Worm (Caenorhabditis elegans) whole organism, L2 larva: ENCODE results near the gene sftb-2.
A peak's percentile ranks its signal among the peaks of the same experiment; 100 is the strongest.

Source experiments
- C34F6.9 ChIP-seq: fragments of 150-350 bp; optimal IDR thresholded peaks from 2 replicates; lab custom pipeline; 2014; ENCODE audit warnings: missing biosample characterization, missing genetic modification characterization
- F13H6.1 ChIP-seq: sonication (generic microtip); optimal IDR thresholded peaks from 2 replicates; lab custom pipeline; 2016; ENCODE audit warnings: missing genetic modification characterization, missing compliant biosample characterization
- R02D3.7 ChIP-seq: fragments of 150-350 bp; optimal IDR thresholded peaks from 2 replicates; lab custom pipeline; 2014; ENCODE audit warnings: missing biosample characterization, missing genetic modification characterization
- Y55F3AM.14 ChIP-seq: fragments of 200-800 bp; sonication (Bioruptor generic); optimal IDR thresholded peaks from 2 replicates; lab custom pipeline; 2018; ENCODE audit warnings: mild to moderate bottlenecking, missing genetic modification characterization, missing compliant biosample characterization
- ZK546.5 ChIP-seq: sonication (generic microtip); optimal IDR thresholded peaks from 2 replicates; lab custom pipeline; 2017; ENCODE audit warnings: missing biosample characterization, missing genetic modification characterization
- alr-1 ChIP-seq: fragments of 150-350 bp; optimal IDR thresholded peaks from 2 replicates; lab custom pipeline; 2014; ENCODE audit warnings: missing biosample characterization, missing genetic modification characterization
- aly-2 ChIP-seq: fragments of 150-350 bp; optimal IDR thresholded peaks from 2 replicates; lab custom pipeline; 2014; ENCODE audit warnings: missing biosample characterization, missing genetic modification characterization
- ama-1 ChIP-seq: fragments of 150-350 bp; optimal IDR thresholded peaks from 2 replicates; lab custom pipeline; 2018; ENCODE audit warnings: inconsistent platforms
- blmp-1 ChIP-seq: sonication (generic microtip); optimal IDR thresholded peaks from 2 replicates; lab custom pipeline; 2017; ENCODE audit warnings: missing genetic modification characterization, mild to moderate bottlenecking, missing compliant biosample characterization, antibody characterized with exemption, moderate library complexity; ENCODE audit not compliant: insufficient read depth
- ceh-16 ChIP-seq: fragments of 150-350 bp; optimal IDR thresholded peaks from 2 replicates; lab custom pipeline; 2014; ENCODE audit warnings: missing biosample characterization, missing genetic modification characterization
- ceh-82 ChIP-seq: fragments of 150-350 bp; optimal IDR thresholded peaks from 2 replicates; lab custom pipeline; 2014; ENCODE audit warnings: missing biosample characterization, missing genetic modification characterization
- crh-2 ChIP-seq: sonication (generic microtip); optimal IDR thresholded peaks from 2 replicates; lab custom pipeline; 2017; ENCODE audit warnings: missing biosample characterization, missing genetic modification characterization
- dmd-4 ChIP-seq: sonication (generic microtip); optimal IDR thresholded peaks from 2 replicates; lab custom pipeline; 2017; ENCODE audit warnings: missing biosample characterization, missing genetic modification characterization
- egl-27 ChIP-seq: sonication (generic microtip); optimal IDR thresholded peaks from 3 replicates; lab custom pipeline; 2017; ENCODE audit warnings: missing biosample characterization, missing genetic modification reagents, missing genetic modification characterization
- elt-1 ChIP-seq: fragments of 150-350 bp; optimal IDR thresholded peaks from 2 replicates; lab custom pipeline; 2014; ENCODE audit warnings: missing biosample characterization, missing genetic modification characterization
- elt-3 ChIP-seq: sonication (generic microtip); optimal IDR thresholded peaks from 2 replicates; lab custom pipeline; 2017; ENCODE audit warnings: missing biosample characterization, missing genetic modification characterization
- fos-1 ChIP-seq: fragments of 150-350 bp; optimal IDR thresholded peaks from 2 replicates; lab custom pipeline; 2014; ENCODE audit warnings: missing biosample characterization, missing genetic modification characterization
- gmeb-1 ChIP-seq: fragments of 150-350 bp; optimal IDR thresholded peaks from 2 replicates; lab custom pipeline; 2014; ENCODE audit warnings: missing biosample characterization, missing genetic modification characterization
- lin-13 ChIP-seq: fragments of 150-350 bp; optimal IDR thresholded peaks from 2 replicates; lab custom pipeline; 2014; ENCODE audit warnings: missing biosample characterization, missing genetic modification reagents, missing genetic modification characterization
- lin-39 ChIP-seq: fragments of 150-350 bp; optimal IDR thresholded peaks from 2 replicates; lab custom pipeline; 2014; ENCODE audit warnings: missing biosample characterization, missing genetic modification reagents, missing genetic modification characterization
- lsy-2 ChIP-seq, 2 experiments: fragments of 150-350 bp in 1 of 2; sonication (generic microtip) in 1 of 2; optimal IDR thresholded peaks; 2 replicates each; lab custom pipeline; 2014 to 2017; ENCODE audit warnings: missing biosample characterization in 2 of 2, missing genetic modification characterization in 2 of 2
- mab-5 ChIP-seq: fragments of 150-350 bp; optimal IDR thresholded peaks from 2 replicates; lab custom pipeline; 2014; ENCODE audit warnings: missing biosample characterization, missing genetic modification characterization
- mbf-1 ChIP-seq: sonication (generic microtip); optimal IDR thresholded peaks from 2 replicates; lab custom pipeline; 2017; ENCODE audit warnings: missing biosample characterization, missing genetic modification characterization
- mdl-1 ChIP-seq, 2 experiments: fragments of 150-350 bp in 1 of 2; sonication (generic microtip) in 1 of 2; optimal IDR thresholded peaks; 2 replicates each; lab custom pipeline; 2017; ENCODE audit warnings: missing biosample characterization in 2 of 2, missing genetic modification characterization in 2 of 2
- nhr-10 ChIP-seq: sonication (generic microtip); optimal IDR thresholded peaks from 2 replicates; lab custom pipeline; 2017; ENCODE audit warnings: missing biosample characterization, missing genetic modification characterization
- nhr-11 ChIP-seq: fragments of 150-350 bp; optimal IDR thresholded peaks from 2 replicates; lab custom pipeline; 2014; ENCODE audit warnings: missing biosample characterization, missing genetic modification characterization
- nhr-12 ChIP-seq: fragments of 150-350 bp; optimal IDR thresholded peaks from 2 replicates; lab custom pipeline; 2014; ENCODE audit warnings: missing biosample characterization, missing genetic modification characterization
- nhr-129 ChIP-seq: fragments of 150-350 bp; optimal IDR thresholded peaks from 2 replicates; lab custom pipeline; 2014; ENCODE audit warnings: missing biosample characterization, missing genetic modification characterization
- nhr-21 ChIP-seq: fragments of 150-350 bp; optimal IDR thresholded peaks from 2 replicates; lab custom pipeline; 2014; ENCODE audit warnings: missing biosample characterization, missing genetic modification characterization
- nhr-23 ChIP-seq: fragments of 150-350 bp; optimal IDR thresholded peaks from 2 replicates; lab custom pipeline; 2014; ENCODE audit warnings: missing biosample characterization, missing genetic modification reagents, missing genetic modification characterization
- nhr-237 ChIP-seq: fragments of 150-350 bp; optimal IDR thresholded peaks from 2 replicates; lab custom pipeline; 2014; ENCODE audit warnings: missing biosample characterization, missing genetic modification characterization
- nhr-25 ChIP-seq: fragments of 150-350 bp; sonication (generic microtip); optimal IDR thresholded peaks from 3 replicates; lab custom pipeline; 2014; ENCODE audit warnings: missing biosample characterization, missing genetic modification characterization
- nhr-6 ChIP-seq: fragments of 150-350 bp; optimal IDR thresholded peaks from 2 replicates; lab custom pipeline; 2014; ENCODE audit warnings: missing biosample characterization, missing genetic modification characterization
- nhr-77 ChIP-seq: fragments of 150-350 bp; optimal IDR thresholded peaks from 2 replicates; lab custom pipeline; 2014; ENCODE audit warnings: missing biosample characterization, missing genetic modification characterization
- peb-1 ChIP-seq: fragments of 150-350 bp; optimal IDR thresholded peaks from 2 replicates; lab custom pipeline; 2014; ENCODE audit warnings: missing biosample characterization, missing genetic modification characterization
- sem-4 ChIP-seq: fragments of 150-350 bp; optimal IDR thresholded peaks from 2 replicates; lab custom pipeline; 2014; ENCODE audit warnings: missing biosample characterization, missing genetic modification reagents, missing genetic modification characterization
- sma-3 ChIP-seq: sonication (generic microtip); optimal IDR thresholded peaks from 2 replicates; lab custom pipeline; 2016; ENCODE audit warnings: missing genetic modification reagents, missing genetic modification characterization, missing compliant biosample characterization
- sma-9 ChIP-seq, 2 experiments: fragments of 150-350 bp in 1 of 2; sonication (generic microtip) in 1 of 2; optimal IDR thresholded peaks; 2 replicates each; lab custom pipeline; 2014 to 2016; ENCODE audit warnings: missing genetic modification characterization in 2 of 2, mild to moderate bottlenecking in 1 of 2, missing biosample characterization in 1 of 2, missing compliant biosample characterization in 1 of 2, missing genetic modification reagents in 1 of 2, moderate library complexity in 1 of 2
- snpc-4 ChIP-seq: fragments of 150-350 bp; optimal IDR thresholded peaks from 2 replicates; lab custom pipeline; 2014; ENCODE audit warnings: missing biosample characterization, missing genetic modification characterization
- unc-39 ChIP-seq: fragments of 150-350 bp; optimal IDR thresholded peaks from 2 replicates; lab custom pipeline; 2014; ENCODE audit warnings: missing biosample characterization, missing genetic modification characterization
- unc-55 ChIP-seq: fragments of 150-350 bp; sonication (generic microtip); optimal IDR thresholded peaks from 3 replicates; lab custom pipeline; 2014; ENCODE audit warnings: missing biosample characterization, missing genetic modification reagents, missing genetic modification characterization
- unc-62 ChIP-seq: fragments of 150-350 bp; optimal IDR thresholded peaks from 2 replicates; lab custom pipeline; 2014; ENCODE audit warnings: missing biosample characterization, missing genetic modification reagents, missing genetic modification characterization
- zag-1 ChIP-seq: fragments of 150-350 bp; optimal IDR thresholded peaks from 2 replicates; lab custom pipeline; 2014; ENCODE audit warnings: missing biosample characterization, missing genetic modification characterization
- ztf-1 ChIP-seq: fragments of 200-800 bp; sonication (Bioruptor generic); conservative IDR thresholded peaks from 2 replicates; pipeline ENCODE4 v1.3.6; 2022; ENCODE audit warnings: missing genetic modification characterization, missing compliant biosample characterization
- ztf-11 ChIP-seq: sonication (generic microtip); optimal IDR thresholded peaks from 2 replicates; lab custom pipeline; 2017; ENCODE audit warnings: missing biosample characterization, missing genetic modification characterization
- ztf-4 ChIP-seq: fragments of 150-350 bp; optimal IDR thresholded peaks from 2 replicates; lab custom pipeline; 2014; ENCODE audit warnings: missing biosample characterization, missing genetic modification characterization

The sftb-2 gene

DNA sequence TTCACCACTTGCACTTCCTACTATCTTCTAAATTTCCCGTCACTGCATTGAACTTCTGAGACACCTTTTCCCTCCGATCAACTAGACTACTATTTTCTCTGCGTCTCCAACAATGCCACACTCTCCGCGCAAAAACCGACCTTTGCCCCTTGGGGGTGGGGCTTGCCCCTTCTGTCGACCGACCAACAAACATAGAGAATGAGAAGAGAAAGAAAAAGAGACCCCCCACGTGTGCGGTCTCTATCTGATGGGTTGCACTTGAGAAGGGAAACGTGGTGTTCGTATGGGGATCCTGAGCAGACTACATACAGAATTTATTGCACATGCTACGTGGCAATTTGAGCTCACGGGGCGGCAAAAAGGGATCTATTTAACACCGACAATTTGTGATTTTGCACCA, 27.2 kb downstream of the sftb-2 start:
- TF ChIP-seq nhr-129 (tag; lab: Kevin White, UChicago) (peak; percentile 23), sma-9 (GFP tag; optimal IDR thresholded peaks at IDR 0.05; lab: Kevin White, UChicago) (peak; percentile 84), sma-9 (tag; optimal IDR thresholded peaks at IDR 0.05; lab: Kevin White, UChicago) (no peak), blmp-1 (tag; lab: Kevin White, UChicago) (peak; percentile 19), nhr-10 (tag; lab: Kevin White, UChicago) (no peak), Y55F3AM.14 (GFP tag; lab: Kevin White, UChicago) (no peak), unc-39 (tag; lab: Kevin White, UChicago) (no peak), elt-1 (tag; lab: Kevin White, UChicago) (no peak), nhr-12 (tag; lab: Kevin White, UChicago) (no peak), fos-1 (tag; lab: Kevin White, UChicago) (peak; percentile 73), gmeb-1 (tag; lab: Kevin White, UChicago) (peak; percentile 44), lsy-2 (tag; optimal IDR thresholded peaks at IDR 0.05; lab: Kevin White, UChicago) (no peak), nhr-21 (tag; lab: Kevin White, UChicago) (peak; percentile 49), ceh-82 (no peak), snpc-4 (tag; lab: Kevin White, UChicago) (no peak), mdl-1 (tag; optimal IDR thresholded peaks at IDR 0.05; lab: Kevin White, UChicago) (peak; percentile 82 to 91), mbf-1 (tag; lab: Kevin White, UChicago) (no peak), crh-2 (tag; lab: Kevin White, UChicago) (peak; percentile 44), nhr-25 (tag; lab: Kevin White, UChicago) (peak; percentile 25), F13H6.1 (tag; lab: Kevin White, UChicago) (peak; percentile 61), sem-4 (tag; lab: Kevin White, UChicago) (no peak)

ce11 chrV:156044-156869, 28.2 kb downstream of the sftb-2 start, which contains the start of gene ttb-1:
Gene ttb-1 (plus strand): TSS chrV:156819.
- TF ChIP-seq fos-1 (tag; lab: Kevin White, UChicago): no peak
- peak; percentile 32 for TF ChIP-seq snpc-4 (tag; lab: Kevin White, UChicago)
- no peak for TF ChIP-seq nhr-237 (tag; lab: Kevin White, UChicago)
- TF ChIP-seq ama-1 (lab: Kevin White, UChicago): no peak
- no peak for TF ChIP-seq nhr-10 (tag; lab: Kevin White, UChicago)
- TF ChIP-seq mab-5 (tag; lab: Kevin White, UChicago): no peak
- TF ChIP-seq lsy-2 (tag; optimal IDR thresholded peaks at IDR 0.05; lab: Kevin White, UChicago): peak in 1 of 2 experiments; percentile 76
- no peak for TF ChIP-seq R02D3.7 (tag; lab: Kevin White, UChicago)
- no peak for TF ChIP-seq nhr-21 (tag; lab: Kevin White, UChicago)
- TF ChIP-seq egl-27 (tag; lab: Kevin White, UChicago): peak; percentile 7
- no peak for TF ChIP-seq nhr-6 (tag; lab: Kevin White, UChicago)
- no peak for TF ChIP-seq nhr-12 (tag; lab: Kevin White, UChicago)
- TF ChIP-seq alr-1 (tag; lab: Kevin White, UChicago): no peak
- TF ChIP-seq nhr-23 (tag; lab: Kevin White, UChicago): no peak
- TF ChIP-seq nhr-25 (tag; lab: Kevin White, UChicago): no peak
- TF ChIP-seq sem-4 (tag; lab: Kevin White, UChicago): no peak
- TF ChIP-seq ceh-82: no peak
- no peak for TF ChIP-seq Y55F3AM.14 (GFP tag; lab: Kevin White, UChicago)
- TF ChIP-seq nhr-129 (tag; lab: Kevin White, UChicago): peak; percentile 37
- TF ChIP-seq elt-3 (tag; lab: Kevin White, UChicago): no peak
- no peak for TF ChIP-seq sma-9 (GFP tag; optimal IDR thresholded peaks at IDR 0.05; lab: Kevin White, UChicago)
- no peak for TF ChIP-seq sma-9 (tag; optimal IDR thresholded peaks at IDR 0.05; lab: Kevin White, UChicago)
- TF ChIP-seq blmp-1 (tag; lab: Kevin White, UChicago): no peak
- peak; percentile 40 for TF ChIP-seq crh-2 (tag; lab: Kevin White, UChicago)
- no peak for TF ChIP-seq ztf-4
- TF ChIP-seq elt-1 (tag; lab: Kevin White, UChicago): no peak
- TF ChIP-seq C34F6.9 (tag; lab: Kevin White, UChicago): peak; percentile 67
- peak; percentile 28 for TF ChIP-seq sma-3 (GFP tag; lab: Kevin White, UChicago)
- TF ChIP-seq ztf-11 (tag; lab: Kevin White, UChicago): no peak
- TF ChIP-seq aly-2 (tag; lab: Kevin White, UChicago): no peak
- TF ChIP-seq nhr-11 (tag; lab: Kevin White, UChicago): no peak
- TF ChIP-seq lin-13 (GFP tag; lab: Kevin White, UChicago): peak; percentile 26
- TF ChIP-seq mdl-1 (tag; optimal IDR thresholded peaks at IDR 0.05; lab: Kevin White, UChicago): no peak
- TF ChIP-seq ceh-16 (tag; lab: Kevin White, UChicago): no peak
- no peak for TF ChIP-seq nhr-77 (tag; lab: Kevin White, UChicago)
- peak; percentile 6 for TF ChIP-seq F13H6.1 (tag; lab: Kevin White, UChicago)
- no peak for TF ChIP-seq peb-1 (tag; lab: Kevin White, UChicago)
- no peak for TF ChIP-seq ZK546.5 (tag; lab: Kevin White, UChicago)
- peak; percentile 94 for TF ChIP-seq gmeb-1 (tag; lab: Kevin White, UChicago)
- TF ChIP-seq zag-1: no peak
- TF ChIP-seq dmd-4 (tag; lab: Kevin White, UChicago): no peak
- TF ChIP-seq mbf-1 (tag; lab: Kevin White, UChicago): no peak
- TF ChIP-seq unc-39 (tag; lab: Kevin White, UChicago): no peak
- TF ChIP-seq lin-39 (tag; lab: Kevin White, UChicago): no peak
- TF ChIP-seq ztf-1 (GFP tag; lab: Robert Waterston, UW): no peak
- TF ChIP-seq unc-55 (GFP tag; lab: Kevin White, UChicago): peak; percentile 66
- no peak for TF ChIP-seq unc-62 (GFP tag; lab: Kevin White, UChicago)
